Fruit fly (Drosophila melanogaster) whole organism, embryonic: ENCODE data around the gene beat-Vc.

Experiments
- ATbp ChIP-seq: fragments of 200-800 bp; sonication (Bioruptor generic); optimal IDR thresholded peaks from 2 replicates; lab custom pipeline; 2017; ENCODE audit warnings: missing biosample characterization, mild to moderate bottlenecking, missing genetic modification characterization, missing genetic modification reagents
- Asciz ChIP-seq: fragments of 200-800 bp; sonication (Bioruptor generic); optimal IDR thresholded peaks from 2 replicates; lab custom pipeline; 2017; ENCODE audit warnings: missing biosample characterization, mild to moderate bottlenecking, missing genetic modification characterization, missing genetic modification reagents
- CG10979 ChIP-seq: fragments of 200-800 bp; sonication (Bioruptor generic); optimal IDR thresholded peaks from 2 replicates; lab custom pipeline; 2018; ENCODE audit warnings: missing biosample characterization, mild to moderate bottlenecking, missing genetic modification characterization, moderate library complexity
- CG13296 ChIP-seq: fragments of 200-800 bp; sonication (Bioruptor generic); optimal IDR thresholded peaks from 3 replicates; lab custom pipeline; 2018; ENCODE audit warnings: missing biosample characterization, mild to moderate bottlenecking, missing genetic modification characterization
- CG1529 ChIP-seq: fragments of 200-800 bp; sonication (Bioruptor generic); optimal IDR thresholded peaks from 3 replicates; lab custom pipeline; 2018; ENCODE audit warnings: missing biosample characterization, missing genetic modification characterization
- CG15696 ChIP-seq: fragments of 200-800 bp; sonication (Bioruptor generic); optimal IDR thresholded peaks from 2 replicates; lab custom pipeline; 2019; ENCODE audit warnings: missing biosample characterization, mild to moderate bottlenecking, missing genetic modification characterization, moderate library complexity
- CG17802 ChIP-seq: fragments of 200-800 bp; sonication (Bioruptor generic); optimal IDR thresholded peaks from 2 replicates; lab custom pipeline; 2018; ENCODE audit warnings: missing biosample characterization, mild to moderate bottlenecking, missing genetic modification characterization, moderate library complexity
- CG1832 ChIP-seq: fragments of 200-800 bp; sonication (Bioruptor generic); optimal IDR thresholded peaks from 2 replicates; lab custom pipeline; 2017; ENCODE audit warnings: missing biosample characterization, mild to moderate bottlenecking, missing genetic modification characterization, inconsistent platforms
- CG18476 ChIP-seq: fragments of 200-800 bp; sonication (Bioruptor generic); optimal IDR thresholded peaks from 2 replicates; lab custom pipeline; 2016; ENCODE audit warnings: missing biosample characterization, mild to moderate bottlenecking, missing genetic modification characterization
- CG2120 ChIP-seq: fragments of 200-800 bp; sonication (Bioruptor generic); optimal IDR thresholded peaks from 3 replicates; lab custom pipeline; 2016; ENCODE audit warnings: missing biosample characterization, missing genetic modification characterization
- CG2202 ChIP-seq: fragments of 200-800 bp; sonication (Bioruptor generic); optimal IDR thresholded peaks from 2 replicates; lab custom pipeline; 2018; ENCODE audit warnings: missing biosample characterization, mild to moderate bottlenecking, missing genetic modification characterization
- CG3407 ChIP-seq: fragments of 200-800 bp; sonication (Bioruptor generic); optimal IDR thresholded peaks from 2 replicates; lab custom pipeline; 2018; ENCODE audit warnings: missing biosample characterization, mild to moderate bottlenecking, missing genetic modification characterization
- CG6854 ChIP-seq: fragments of 200-800 bp; sonication (Bioruptor generic); optimal IDR thresholded peaks from 3 replicates; lab custom pipeline; 2017; ENCODE audit warnings: missing biosample characterization, mild to moderate bottlenecking, missing genetic modification characterization
- CG7745 ChIP-seq: fragments of 200-800 bp; sonication (Bioruptor generic); optimal IDR thresholded peaks from 2 replicates; lab custom pipeline; 2018; ENCODE audit warnings: missing biosample characterization, mild to moderate bottlenecking, missing genetic modification characterization, moderate library complexity
- CG8281 ChIP-seq: fragments of 200-800 bp; sonication (Bioruptor generic); optimal IDR thresholded peaks from 2 replicates; lab custom pipeline; 2018; ENCODE audit warnings: missing biosample characterization, mild to moderate bottlenecking, missing genetic modification characterization, moderate library complexity
- CG8290 ChIP-seq, 3 experiments: fragments of 200-800 bp; sonication (Bioruptor generic); optimal IDR thresholded peaks; 2 replicates each; lab custom pipeline; 2016 to 2019; ENCODE audit warnings: missing biosample characterization in 3 of 3, missing genetic modification characterization in 3 of 3, mild to moderate bottlenecking in 2 of 3, moderate library complexity in 1 of 3
- CG8478 ChIP-seq: fragments of >200 bp; optimal IDR thresholded peaks from 2 replicates; lab custom pipeline; 2018
- CG9437 ChIP-seq: fragments of 200-800 bp; sonication (Bioruptor generic); optimal IDR thresholded peaks from 2 replicates; lab custom pipeline; 2018; ENCODE audit warnings: missing biosample characterization, mild to moderate bottlenecking, missing genetic modification characterization
- D ChIP-seq, 2 experiments: fragments of 200-800 bp in 1 of 2; fragments of >200 bp in 1 of 2; sonication (Bioruptor generic) in 1 of 2; optimal IDR thresholded peaks; 2 replicates in 1 of 2; 3 replicates in 1 of 2; lab custom pipeline; 2017; ENCODE audit warnings: mild to moderate bottlenecking in 1 of 2, missing biosample characterization in 1 of 2, missing genetic modification characterization in 1 of 2, missing genetic modification reagents in 1 of 2
- D19A ChIP-seq: fragments of 200-800 bp; optimal IDR thresholded peaks from 3 replicates; lab custom pipeline; 2019; ENCODE audit warnings: missing biosample characterization, mild to moderate bottlenecking, missing genetic modification characterization, moderate library complexity
- Dek ChIP-seq: fragments of 200-800 bp; sonication (Bioruptor generic); optimal IDR thresholded peaks from 3 replicates; lab custom pipeline; 2019; ENCODE audit warnings: missing biosample characterization, mild to moderate bottlenecking, missing genetic modification characterization, moderate library complexity
- Dfd ChIP-seq, 2 experiments: fragments of >200 bp; optimal IDR thresholded peaks; 2 replicates each; lab custom pipeline; 2017; ENCODE audit warnings: missing biosample characterization in 2 of 2, missing genetic modification characterization in 2 of 2
- Ets97D ChIP-seq: fragments of 200-800 bp; sonication (Bioruptor generic); optimal IDR thresholded peaks from 3 replicates; lab custom pipeline; 2016; ENCODE audit warnings: missing biosample characterization, missing genetic modification characterization
- HLH54F ChIP-seq: fragments of 200-800 bp; sonication (Bioruptor generic); optimal IDR thresholded peaks from 3 replicates; lab custom pipeline; 2016; ENCODE audit warnings: missing biosample characterization, missing genetic modification characterization
- Hr78 ChIP-seq, 2 experiments: fragments of 200-800 bp in 1 of 2; fragments of >200 bp in 1 of 2; sonication (Bioruptor generic) in 1 of 2; optimal IDR thresholded peaks; 2 replicates each; lab custom pipeline; 2017 to 2019; ENCODE audit warnings: missing biosample characterization in 2 of 2, missing genetic modification characterization in 2 of 2, mild to moderate bottlenecking in 1 of 2, moderate library complexity in 1 of 2
- NFAT ChIP-seq: fragments of 200-800 bp; sonication (Bioruptor generic); IDR thresholded peaks from 2 replicates; pipeline ENCODE4 v1.3.6; 2022; ENCODE audit warnings: missing biosample characterization, missing genetic modification characterization
- NK7.1 ChIP-seq: fragments of 200-800 bp; sonication (Bioruptor generic); optimal IDR thresholded peaks from 3 replicates; lab custom pipeline; 2016; ENCODE audit warnings: missing biosample characterization, missing genetic modification characterization
- Nf-YA ChIP-seq: fragments of 200-800 bp; sonication (Bioruptor generic); IDR thresholded peaks from 2 replicates; pipeline ENCODE4 v1.3.6; 2022; ENCODE audit warnings: missing biosample characterization, missing genetic modification characterization
- Nf-YB ChIP-seq: fragments of 200-800 bp; sonication (Bioruptor generic); optimal IDR thresholded peaks from 3 replicates; lab custom pipeline; 2019; ENCODE audit warnings: missing biosample characterization, mild to moderate bottlenecking, missing genetic modification characterization, moderate library complexity
- Opbp ChIP-seq: fragments of 200-800 bp; sonication (Bioruptor generic); IDR thresholded peaks from 3 replicates; pipeline ENCODE4 v1.3.6; 2022; ENCODE audit warnings: missing biosample characterization, missing genetic modification characterization; ENCODE audit not compliant: partially characterized antibody
- Six4 ChIP-seq: fragments of 200-800 bp; sonication (Bioruptor generic); optimal IDR thresholded peaks from 2 replicates; lab custom pipeline; 2016; ENCODE audit warnings: missing biosample characterization, missing genetic modification characterization
- Sry-β ChIP-seq: fragments of 200-800 bp; sonication (Bioruptor generic); optimal IDR thresholded peaks from 2 replicates; lab custom pipeline; 2018; ENCODE audit warnings: missing biosample characterization, mild to moderate bottlenecking, missing genetic modification characterization, moderate library complexity
- ap ChIP-seq: fragments of 200-800 bp; sonication (Bioruptor generic); IDR thresholded peaks from 2 replicates; pipeline ENCODE4 v1.3.6; 2022; ENCODE audit warnings: missing biosample characterization, missing genetic modification characterization
- ato ChIP-seq: fragments of 200-800 bp; sonication (Bioruptor generic); IDR thresholded peaks from 2 replicates; pipeline ENCODE4 v1.3.6; 2022; ENCODE audit warnings: missing biosample characterization, missing genetic modification characterization; ENCODE audit not compliant: partially characterized antibody
- az2 ChIP-seq: fragments of 200-800 bp; sonication (Bioruptor generic); optimal IDR thresholded peaks from 3 replicates; lab custom pipeline; 2016; ENCODE audit warnings: missing biosample characterization, missing genetic modification characterization
- dati ChIP-seq: fragments of 200-800 bp; sonication (Bioruptor generic); IDR thresholded peaks from 2 replicates; pipeline ENCODE4 v1.3.6; 2022; ENCODE audit warnings: missing biosample characterization, missing genetic modification characterization
- gcm2 ChIP-seq: fragments of 200-800 bp; sonication (Bioruptor generic); optimal IDR thresholded peaks from 2 replicates; lab custom pipeline; 2016; ENCODE audit warnings: missing biosample characterization, missing genetic modification characterization
- gem ChIP-seq: fragments of 200-800 bp; sonication (Bioruptor generic); optimal IDR thresholded peaks from 2 replicates; lab custom pipeline; 2019; ENCODE audit warnings: missing biosample characterization, mild to moderate bottlenecking, missing genetic modification characterization, moderate library complexity
- kah ChIP-seq: fragments of 200-800 bp; sonication (Bioruptor generic); optimal IDR thresholded peaks from 2 replicates; lab custom pipeline; 2018; ENCODE audit warnings: missing biosample characterization, mild to moderate bottlenecking, missing genetic modification characterization
- kay ChIP-seq: fragments of 200-800 bp; sonication (Bioruptor generic); optimal IDR thresholded peaks from 2 replicates; lab custom pipeline; 2016; ENCODE audit warnings: missing biosample characterization, missing genetic modification characterization
- kni ChIP-seq: fragments of 200-800 bp; sonication (Bioruptor generic); optimal IDR thresholded peaks from 3 replicates; lab custom pipeline; 2017; ENCODE audit warnings: mild to moderate bottlenecking, missing biosample characterization, missing genetic modification reagents, missing genetic modification characterization
- lola ChIP-seq, 3 experiments: fragments of >200 bp in 2 of 3; fragments of 200-800 bp in 1 of 3; sonication (Bioruptor generic) in 1 of 3; optimal IDR thresholded peaks; 2 replicates each; lab custom pipeline; 2017 to 2019; ENCODE audit warnings: missing biosample characterization in 3 of 3, missing genetic modification characterization in 3 of 3, mild to moderate bottlenecking in 1 of 3, moderate library complexity in 1 of 3
- org-1 ChIP-seq: fragments of 200-800 bp; sonication (Bioruptor generic); optimal IDR thresholded peaks from 2 replicates; lab custom pipeline; 2017; ENCODE audit warnings: missing biosample characterization, missing genetic modification characterization
- pzg ChIP-seq: fragments of 200-800 bp; sonication (Bioruptor generic); optimal IDR thresholded peaks from 3 replicates; lab custom pipeline; 2018; ENCODE audit warnings: missing biosample characterization, mild to moderate bottlenecking, missing genetic modification characterization, moderate library complexity
- ro ChIP-seq: fragments of 200-800 bp; sonication (Bioruptor generic); IDR thresholded peaks from 2 replicates; pipeline ENCODE4 v1.3.6; 2022; ENCODE audit warnings: missing biosample characterization, missing genetic modification characterization
- run ChIP-seq: fragments of 200-800 bp; sonication (Bioruptor generic); optimal IDR thresholded peaks from 3 replicates; lab custom pipeline; 2018; ENCODE audit warnings: missing biosample characterization, mild to moderate bottlenecking, missing genetic modification characterization
- salm ChIP-seq: fragments of 200-800 bp; sonication (Bioruptor generic); optimal IDR thresholded peaks from 2 replicates; lab custom pipeline; 2018; ENCODE audit warnings: missing biosample characterization, mild to moderate bottlenecking, missing genetic modification characterization
- stc ChIP-seq: fragments of 200-800 bp; sonication (Bioruptor generic); IDR thresholded peaks from 2 replicates; pipeline ENCODE4 v1.3.6; 2022; ENCODE audit warnings: missing biosample characterization, missing genetic modification characterization

beat-Vc gene

DNA sequence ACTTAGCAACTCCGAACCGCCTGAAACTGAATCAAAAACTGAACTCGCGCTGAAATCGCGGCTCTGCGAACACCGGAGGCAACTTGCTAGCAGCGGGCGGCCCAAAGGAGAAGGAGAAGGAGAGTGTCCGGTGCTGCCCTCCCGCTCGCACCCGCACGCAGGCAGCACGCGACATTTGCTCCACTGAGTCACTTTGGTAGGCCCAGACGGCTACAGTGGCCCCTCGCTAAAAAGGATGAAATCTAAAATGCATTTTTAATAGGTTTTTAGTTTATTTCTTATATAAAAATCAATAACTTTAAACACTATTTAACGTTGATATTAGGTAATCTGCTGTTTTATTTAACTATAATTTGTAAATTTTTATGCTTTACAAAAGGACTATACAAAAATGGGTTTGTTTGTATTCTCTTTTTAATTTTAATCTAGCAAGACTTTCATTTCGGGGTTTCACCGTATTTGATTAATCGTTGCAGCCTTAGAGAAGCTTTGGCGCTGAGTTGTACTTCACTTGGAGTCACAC is 60.6 kb downstream of the beat-Vc start, which contains the start of gene Men (continued):
- TF ChIP-seq stc (GFP tag; lab: Robert Waterston, UW) = peak; percentile 64
- TF ChIP-seq dati = peak; percentile 49; the same call in 1 of the 2 replicates
- TF ChIP-seq gcm2 (GFP tag; lab: Kevin White, UChicago) = no peak
- no peak for TF ChIP-seq CG7745 (tag; lab: Kevin White, UChicago)
- TF ChIP-seq lola (GFP tag; optimal IDR thresholded peaks at IDR 0.05; lab: Kevin White, UChicago) = peak in 1 of 3 experiments; percentile 56
- TF ChIP-seq CG8290 (GFP tag; optimal IDR thresholded peaks at IDR 0.05; lab: Kevin White, UChicago) = no peak
- no peak for TF ChIP-seq CG8290 (tag; optimal IDR thresholded peaks at IDR 0.05; lab: Kevin White, UChicago)
- peak; percentile 62 for TF ChIP-seq CG10979 (tag; lab: Kevin White, UChicago)
- no peak for TF ChIP-seq D (optimal IDR thresholded peaks at IDR 0.05; lab: Kevin White, UChicago)
- peak; percentile 34 for TF ChIP-seq D (GFP tag; optimal IDR thresholded peaks at IDR 0.05; lab: Kevin White, UChicago)
- TF ChIP-seq CG2120 (GFP tag; lab: Kevin White, UChicago) = peak; percentile 33
- peak; percentile 19 for TF ChIP-seq Nf-YB (GFP tag; lab: Kevin White, UChicago)
- TF ChIP-seq Hr78 (GFP tag; optimal IDR thresholded peaks at IDR 0.05; lab: Kevin White, UChicago) = peak in 1 of 2 experiments; percentile 14
- TF ChIP-seq CG13296 (GFP tag; lab: Kevin White, UChicago) = peak; percentile 74
- TF ChIP-seq kah (GFP tag; lab: Kevin White, UChicago) = peak; percentile 16
- TF ChIP-seq D19A (tag; lab: Kevin White, UChicago) = peak; percentile 62
- no peak for TF ChIP-seq Dfd (GFP tag; optimal IDR thresholded peaks at IDR 0.05; lab: Kevin White, UChicago)
- TF ChIP-seq run (tag; lab: Kevin White, UChicago) = peak; percentile 31
- TF ChIP-seq CG8281 (tag; lab: Kevin White, UChicago) = peak; percentile 2
- no peak for TF ChIP-seq CG17802 (tag; lab: Kevin White, UChicago)
- peak; percentile 37; the same call in 1 of the 2 replicates for TF ChIP-seq NFAT
- peak; percentile 45 for TF ChIP-seq kay (GFP tag; lab: Kevin White, UChicago)
- no peak for TF ChIP-seq NK7.1 (GFP tag; lab: Kevin White, UChicago)
- peak; percentile 37 for TF ChIP-seq CG3407 (GFP tag; lab: Kevin White, UChicago)
- TF ChIP-seq CG15696 = peak; percentile 39
- TF ChIP-seq org-1 (GFP tag; lab: Kevin White, UChicago) = peak; percentile 32
- TF ChIP-seq Sry-β (GFP tag; lab: Kevin White, UChicago) = no peak
- no peak for TF ChIP-seq pzg (GFP tag; lab: Kevin White, UChicago)
- peak; percentile 61 for TF ChIP-seq Nf-YA (GFP tag; lab: Robert Waterston, UW)
- TF ChIP-seq salm (tag; lab: Kevin White, UChicago) = peak; percentile 49
- no peak for TF ChIP-seq HLH54F (GFP tag; lab: Kevin White, UChicago)
- TF ChIP-seq Asciz (GFP tag; lab: Kevin White, UChicago) = peak; percentile 33
- TF ChIP-seq CG18476 = peak; percentile 48
- peak; percentile 56 for TF ChIP-seq CG1832 (GFP tag; lab: Kevin White, UChicago)
- peak; percentile 13 for TF ChIP-seq Six4 (GFP tag; lab: Kevin White, UChicago)
- TF ChIP-seq CG6854 (GFP tag; lab: Kevin White, UChicago) = peak; percentile 45
- no peak for TF ChIP-seq Ets97D
- TF ChIP-seq Dek (tag; lab: Kevin White, UChicago) = peak; percentile 62
- TF ChIP-seq CG2202 = peak; percentile 7
- TF ChIP-seq Opbp (GFP tag; lab: Robert Waterston, UW) = no peak
- no peak for TF ChIP-seq ato (GFP tag; lab: Robert Waterston, UW)
- peak; percentile 54 for TF ChIP-seq CG9437 (GFP tag; lab: Kevin White, UChicago)
- peak; percentile 25 for TF ChIP-seq CG1529 (GFP tag; lab: Kevin White, UChicago)
- TF ChIP-seq az2 (GFP tag; lab: Kevin White, UChicago) = no peak
- peak; percentile 37; the same call in 1 of the 2 replicates for TF ChIP-seq ap (GFP tag; lab: Robert Waterston, UW)
- no peak for TF ChIP-seq CG8478 (lab: Kevin White, UChicago)
- TF ChIP-seq kni = no peak
- peak; percentile 83 for TF ChIP-seq gem (tag; lab: Kevin White, UChicago)
- peak; percentile 60 for TF ChIP-seq ATbp
- peak; percentile 19; the same call in 1 of the 2 replicates for TF ChIP-seq ro
